Worm (Caenorhabditis elegans): Measurements from ENCODE around the gene ZK546.2.

Gene ZK546.2

ce11 chrII:4993530-4994192 lies 47.8 kb downstream of the ZK546.2 start, which contains the start of the genes eif-1 and vps-24:
Gene eif-1, minus strand, starts transcription at chrII:4993580.
Gene vps-24, plus strand, starts transcription at chrII:4993998.
- TF ChIP-seq egl-13 (tag; optimal IDR thresholded peaks at IDR 0.05) (no peak), fkh-4 (tag; optimal IDR thresholded peaks at IDR 0.05; ENCODE audit: borderline replicate concordance) (no peak), tbx-2 (tag; optimal IDR thresholded peaks at IDR 0.05) (peak; percentile 47), unc-86 (tag; optimal IDR thresholded peaks at IDR 0.05) (no peak), nhr-84 (tag; optimal IDR thresholded peaks at IDR 0.05) (no peak), nhr-237 (tag; optimal IDR thresholded peaks at IDR 0.05) (no peak), irx-1 (tag; optimal IDR thresholded peaks at IDR 0.05) (peak; percentile 30), dpl-1 (GFP tag; optimal IDR thresholded peaks at IDR 0.05) (peak; percentile 55 to 77 (median 59)), nhr-85 (tag) (peak; percentile 64), lin-13 (GFP tag; optimal IDR thresholded peaks at IDR 0.05) (peak; percentile 17), ceh-8 (GFP tag; optimal IDR thresholded peaks at IDR 0.05) (no peak), C04F5.9 (tag; optimal IDR thresholded peaks at IDR 0.05) (no peak), rnt-1 (tag; optimal IDR thresholded peaks at IDR 0.05) (peak; percentile 65), egl-27 (tag; optimal IDR thresholded peaks at IDR 0.05) (no peak), ztf-11 (tag; optimal IDR thresholded peaks at IDR 0.05) (no peak), sup-37 (GFP tag; optimal IDR thresholded peaks at IDR 0.05) (no peak), aly-2 (tag; optimal IDR thresholded peaks at IDR 0.05) (no peak), dsc-1 (tag; optimal IDR thresholded peaks at IDR 0.05) (peak; percentile 30), C16A3.4 (tag; optimal IDR thresholded peaks at IDR 0.05) (peak; percentile 30), elt-2 (tag; optimal IDR thresholded peaks at IDR 0.05) (no peak), ceh-88 (GFP tag; IDR thresholded peaks at IDR 0.05) (no peak), F16B12.6 (tag; optimal IDR thresholded peaks at IDR 0.05) (peak; percentile 24), unc-130 (tag; optimal IDR thresholded peaks at IDR 0.05) (no peak), mef-2 (tag; optimal IDR thresholded peaks at IDR 0.05) (no peak), xbp-1 (tag; optimal IDR thresholded peaks at IDR 0.05) (peak; percentile 29), lir-3 (tag; optimal IDR thresholded peaks at IDR 0.05; ENCODE audit: poor library complexity) (peak; percentile 58), fkh-8 (tag; optimal IDR thresholded peaks at IDR 0.05) (peak; percentile 16), lsy-2 (tag; optimal IDR thresholded peaks at IDR 0.05) (peak; percentile 53 to 74), hlh-4 (tag; optimal IDR thresholded peaks at IDR 0.05) (no peak), zag-1 (tag; optimal IDR thresholded peaks at IDR 0.05) (no peak), nhr-90 (tag; optimal IDR thresholded peaks at IDR 0.05; ENCODE audit: poor library complexity) (no peak), ets-5 (GFP tag; IDR thresholded peaks at IDR 0.05) (no peak), tlp-1 (tag; optimal IDR thresholded peaks at IDR 0.05) (no peak), lin-39 (tag; optimal IDR thresholded peaks at IDR 0.05) (no peak), ceh-82 (tag; optimal IDR thresholded peaks at IDR 0.05) (peak in 1 of 3 experiments; percentile 65), isw-1 (GFP tag; IDR thresholded peaks at IDR 0.05) (peak; percentile 39; the same call in 1 of the 2 replicates), unc-30 (tag; optimal IDR thresholded peaks at IDR 0.05) (no peak), aha-1 (tag; optimal IDR thresholded peaks at IDR 0.05) (no peak), vab-15 (tag; optimal IDR thresholded peaks at IDR 0.05) (no peak), snu-23 (GFP tag; optimal IDR thresholded peaks at IDR 0.05) (peak; percentile 47), grh-1 (GFP tag; IDR thresholded peaks at IDR 0.05) (no peak), lin-35 (GFP tag; optimal IDR thresholded peaks at IDR 0.05) (peak; percentile 62 to 65), pax-3 (tag; optimal IDR thresholded peaks at IDR 0.05) (no peak), mab-9 (GFP tag; IDR thresholded peaks at IDR 0.05) (no peak), nhr-12 (tag; optimal IDR thresholded peaks at IDR 0.05) (no peak), pag-3 (tag; optimal IDR thresholded peaks at IDR 0.05; ENCODE audit: borderline replicate concordance, insufficient read depth) (no peak), unc-98 (GFP tag; IDR thresholded peaks at IDR 0.05) (no peak), unc-62 (GFP tag; optimal IDR thresholded peaks at IDR 0.05) (no peak), mep-1 (tag; optimal IDR thresholded peaks at IDR 0.05) (peak; percentile 34), zip-4 (GFP tag; optimal IDR thresholded peaks at IDR 0.05) (no peak), nhr-11 (tag; optimal IDR thresholded peaks at IDR 0.05) (no peak), ceh-90 (tag; optimal IDR thresholded peaks at IDR 0.05) (peak; percentile 62)

All from whole organism, L1 larva.